Worm (Caenorhabditis elegans): Measurements from ENCODE around the gene nhr-173.
A peak's percentile ranks its signal among the peaks of the same experiment; 100 is the strongest.

Gene nhr-173

DNA sequence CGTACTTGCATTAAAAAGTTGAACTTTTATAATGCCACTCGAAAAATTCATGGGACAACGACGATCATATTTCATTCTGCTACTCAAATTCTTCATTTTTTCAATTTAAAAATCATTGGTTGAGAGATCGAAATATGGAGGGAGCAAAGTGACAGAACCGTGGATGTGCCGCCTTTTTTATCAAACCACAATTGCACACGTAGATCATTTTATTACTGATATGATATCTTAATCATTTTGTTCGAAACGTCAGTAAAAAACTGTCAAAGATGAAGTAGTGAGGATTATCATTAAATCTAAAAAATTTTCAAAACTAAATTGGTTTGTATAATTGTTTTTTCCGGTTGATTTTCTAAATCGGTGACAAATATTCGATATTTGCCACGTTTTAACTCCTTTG lies 1.2 kb upstream of the nhr-173 start:
- TF ChIP-seq sox-4 (tag; optimal IDR thresholded peaks at IDR 0.05) (no peak), elt-2 (tag; optimal IDR thresholded peaks at IDR 0.05) (peak; percentile 40)

DNA sequence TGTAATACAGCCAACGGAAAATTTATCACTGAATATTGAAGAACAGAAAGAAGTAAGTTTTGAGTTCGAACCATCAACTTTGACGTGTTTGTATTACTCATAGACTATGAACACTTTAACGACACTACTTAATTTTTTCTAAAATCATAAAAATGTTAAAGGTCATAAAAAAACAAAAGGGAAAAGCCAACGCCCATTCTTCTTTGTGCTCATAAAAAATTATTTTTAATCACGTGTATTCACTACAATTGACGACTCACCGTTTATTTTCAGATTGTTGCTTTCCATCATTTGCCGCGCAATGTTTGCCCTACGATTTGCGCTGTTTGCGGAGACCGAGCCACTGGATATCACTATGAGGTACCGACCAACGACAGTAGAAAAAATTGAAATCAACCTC lies 923 bp downstream of the nhr-173 start:
- TF ChIP-seq efl-1 (optimal IDR thresholded peaks at IDR 0.05) (no peak), efl-1 (GFP tag; optimal IDR thresholded peaks at IDR 0.05 in 1 of 2) (peak in 1 of 2 experiments; percentile 85), mdl-1 (tag; optimal IDR thresholded peaks at IDR 0.05) (no peak)

DNA sequence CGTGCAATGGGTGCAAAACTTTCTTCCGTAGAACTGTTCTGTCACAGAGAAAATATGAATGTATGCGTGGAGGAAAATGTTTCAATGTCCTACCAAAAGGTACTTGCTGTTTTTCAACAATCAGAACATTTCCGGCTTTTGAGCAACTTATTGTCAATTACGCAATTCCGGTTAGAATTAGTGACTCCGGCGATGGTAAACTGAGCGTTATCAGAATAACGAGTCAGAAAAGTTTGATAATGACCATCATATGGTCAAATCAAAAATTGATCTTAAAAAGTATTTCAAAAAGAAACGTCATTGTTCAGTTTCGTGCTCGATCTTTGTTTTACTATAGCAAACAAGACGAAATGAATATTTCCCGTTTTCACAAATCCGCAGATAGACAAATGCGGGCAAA lies 1.4 kb downstream of the nhr-173 start:
- no peak for TF ChIP-seq nhr-77 (tag; optimal IDR thresholded peaks at IDR 0.05)
- TF ChIP-seq lin-13 (GFP tag; optimal IDR thresholded peaks at IDR 0.05), result no peak
- TF ChIP-seq lin-14 (GFP tag; optimal IDR thresholded peaks at IDR 0.05), result no peak
- TF ChIP-seq elt-2 (tag; optimal IDR thresholded peaks at IDR 0.05), result peak; percentile 34
- TF ChIP-seq nhr-90 (tag; optimal IDR thresholded peaks at IDR 0.05; ENCODE audit: poor library complexity), result no peak

DNA sequence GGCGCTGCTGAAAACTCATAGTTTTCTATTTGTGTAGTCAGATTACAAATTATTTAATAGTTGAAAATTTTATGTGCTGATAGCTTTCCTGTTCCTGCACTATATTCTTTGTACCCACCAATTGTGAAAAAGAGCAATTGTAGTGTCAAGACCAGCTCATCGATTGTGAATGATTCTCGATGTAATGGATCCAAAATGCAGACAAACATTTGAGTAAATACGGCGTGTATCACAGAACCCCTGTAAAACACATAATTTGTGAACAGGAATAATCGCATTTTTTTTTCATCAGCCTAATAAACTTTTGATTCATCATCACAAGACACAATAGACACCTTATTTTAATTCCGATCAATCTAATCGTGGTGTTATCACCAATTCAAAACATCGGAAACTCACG lies 6.9 kb downstream of the nhr-173 start:
- TF ChIP-seq jun-1 (tag; optimal IDR thresholded peaks at IDR 0.05) (no peak), isw-1 (GFP tag; IDR thresholded peaks at IDR 0.05) (no peak), efl-1 (optimal IDR thresholded peaks at IDR 0.05) (no peak), efl-1 (GFP tag; optimal IDR thresholded peaks at IDR 0.05 in 1 of 2) (peak in 1 of 2 experiments; percentile 67), pax-3 (tag; optimal IDR thresholded peaks at IDR 0.05) (no peak), nhr-12 (tag; optimal IDR thresholded peaks at IDR 0.05) (no peak), fkh-10 (GFP tag; optimal IDR thresholded peaks at IDR 0.05) (no peak)

DNA sequence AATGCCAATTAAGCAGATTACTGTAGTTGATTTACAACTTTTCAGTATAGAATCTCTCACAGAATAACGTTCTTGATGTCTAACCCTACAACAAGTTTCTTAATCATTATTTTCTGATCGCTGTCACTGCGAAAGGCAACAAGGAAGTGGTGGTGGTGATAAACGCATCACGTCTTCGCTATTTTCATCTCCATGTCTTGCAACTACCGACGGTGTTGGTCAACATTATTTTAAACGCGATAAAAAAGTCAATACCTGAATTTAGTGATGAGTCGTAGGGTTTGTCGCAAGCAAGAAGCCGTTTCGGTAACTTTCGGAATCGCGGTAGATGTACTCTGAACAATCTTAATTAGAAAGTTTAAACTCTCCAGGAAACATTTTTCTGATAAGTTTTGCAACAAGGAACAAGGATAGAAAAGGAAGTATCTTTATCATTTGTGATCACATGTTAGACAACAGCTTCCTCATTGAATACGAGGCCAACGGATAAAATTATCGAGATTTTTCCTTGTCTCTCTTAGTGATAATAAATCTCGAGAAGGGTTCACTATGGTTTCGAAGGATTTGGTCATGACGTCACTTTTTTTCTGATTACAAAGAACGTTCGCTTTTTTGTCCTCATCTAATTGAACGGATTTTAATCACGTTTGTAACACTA lies 8.6 kb downstream of the nhr-173 start:
- TF ChIP-seq elt-3 (tag; optimal IDR thresholded peaks at IDR 0.05), result peak in 2 of 6 experiments; percentile 20 to 74
- peak; percentile 19 for TF ChIP-seq lin-14 (GFP tag; optimal IDR thresholded peaks at IDR 0.05)
- peak; percentile 42 for TF ChIP-seq nhr-20 (tag; optimal IDR thresholded peaks at IDR 0.05)
- no peak for TF ChIP-seq swsn-7 (tag; optimal IDR thresholded peaks at IDR 0.05)
- peak; percentile 73 for TF ChIP-seq nhr-85 (tag)
- no peak for TF ChIP-seq unc-30 (tag; optimal IDR thresholded peaks at IDR 0.05)
- TF ChIP-seq lir-3 (tag; optimal IDR thresholded peaks at IDR 0.05; ENCODE audit: poor library complexity), result no peak
- TF ChIP-seq blmp-1 (tag; optimal IDR thresholded peaks at IDR 0.05), result peak; percentile 51
- TF ChIP-seq nhr-71 (tag; optimal IDR thresholded peaks at IDR 0.05), result peak; percentile 22
- TF ChIP-seq dpl-1 (GFP tag; optimal IDR thresholded peaks at IDR 0.05), result no peak
- peak; percentile 5 for TF ChIP-seq nhr-90 (tag; optimal IDR thresholded peaks at IDR 0.05; ENCODE audit: poor library complexity)
- no peak for TF ChIP-seq ets-5 (GFP tag; IDR thresholded peaks at IDR 0.05)
- no peak for TF ChIP-seq jun-1 (tag; optimal IDR thresholded peaks at IDR 0.05)
- no peak for TF ChIP-seq ces-1 (GFP tag; optimal IDR thresholded peaks at IDR 0.05)
- no peak for TF ChIP-seq skn-1 (tag; optimal IDR thresholded peaks at IDR 0.05)
- no peak for TF ChIP-seq sup-37 (GFP tag; optimal IDR thresholded peaks at IDR 0.05)
- TF ChIP-seq Y116A8C.19 (tag; optimal IDR thresholded peaks at IDR 0.05; ENCODE audit: borderline replicate concordance), result no peak
- peak; percentile 53 for TF ChIP-seq tbx-2 (tag; optimal IDR thresholded peaks at IDR 0.05)
- no peak for TF ChIP-seq nhr-84 (tag; optimal IDR thresholded peaks at IDR 0.05)
- TF ChIP-seq nhr-12 (tag; optimal IDR thresholded peaks at IDR 0.05), result no peak
- no peak for TF ChIP-seq fkh-8 (tag; optimal IDR thresholded peaks at IDR 0.05)
- peak; percentile 44 for TF ChIP-seq ztf-4 (tag; optimal IDR thresholded peaks at IDR 0.05)
- TF ChIP-seq efl-1 (optimal IDR thresholded peaks at IDR 0.05), result no peak
- peak in 1 of 2 experiments; percentile 59 for TF ChIP-seq efl-1 (GFP tag; optimal IDR thresholded peaks at IDR 0.05 in 1 of 2)
- TF ChIP-seq grh-1 (GFP tag; IDR thresholded peaks at IDR 0.05), result no peak
